Worm (Caenorhabditis elegans) whole organism, L1 larva: ENCODE results near the gene C33A12.19.

Experiments used
- lin-39 ChIP-seq: fragments of 150-350 bp; optimal IDR thresholded peaks from 2 replicates; lab custom pipeline; 2014; ENCODE audit warnings: missing biosample characterization, missing genetic modification reagents, missing genetic modification characterization
- ztf-4 ChIP-seq: fragments of 150-350 bp; optimal IDR thresholded peaks from 2 replicates; lab custom pipeline; 2014; ENCODE audit warnings: missing biosample characterization, missing genetic modification characterization

ce11 chrIV:9523139-9523538 is 6.3 kb downstream of the C33A12.19 start:
- TF ChIP-seq lin-39 (tag; lab: Kevin White, UChicago): no peak
- TF ChIP-seq ztf-4 (tag; lab: Kevin White, UChicago): no peak
